Worm (Caenorhabditis elegans) whole organism, young adult: ENCODE results near the gene CD4.8.
A peak's percentile ranks its signal among the peaks of the same experiment; 100 is the strongest.

ENCODE experiments used
- B0019.2 ChIP-seq: fragments of 200-800 bp; sonication (Bioruptor generic); conservative IDR thresholded peaks from 2 replicates; pipeline ENCODE4 v1.3.6; 2022; ENCODE audit warnings: missing genetic modification reagents, missing genetic modification characterization, missing compliant biosample characterization
- B0336.3 ChIP-seq: fragments of 200-800 bp; sonication (Bioruptor generic); IDR thresholded peaks from 2 replicates; pipeline ENCODE4 v1.3.6; 2022; ENCODE audit warnings: missing genetic modification characterization, missing compliant biosample characterization
- D2030.7 ChIP-seq: fragments of 200-800 bp; sonication (Bioruptor generic); IDR thresholded peaks from 2 replicates; pipeline ENCODE4 v1.3.6; 2022; ENCODE audit warnings: missing genetic modification reagents, missing genetic modification characterization, missing compliant biosample characterization
- F23B12.7 ChIP-seq: sonication (generic microtip); optimal IDR thresholded peaks from 2 replicates; lab custom pipeline; 2017; ENCODE audit warnings: missing genetic modification characterization, mild to moderate bottlenecking, missing compliant biosample characterization, antibody characterized with exemption, moderate library complexity; ENCODE audit not compliant: insufficient read depth
- F49E8.2 ChIP-seq: sonication (generic microtip); optimal IDR thresholded peaks from 3 replicates; lab custom pipeline; 2017; ENCODE audit warnings: missing genetic modification characterization, mild to moderate bottlenecking, missing compliant biosample characterization, antibody characterized with exemption, moderate library complexity; ENCODE audit not compliant: insufficient read depth
- F52B5.7 ChIP-seq: sonication (generic microtip); optimal IDR thresholded peaks from 2 replicates; lab custom pipeline; 2016; ENCODE audit warnings: mild to moderate bottlenecking, missing genetic modification characterization, missing compliant biosample characterization
- F55B11.4 ChIP-seq: sonication (generic microtip); optimal IDR thresholded peaks from 2 replicates; lab custom pipeline; 2016; ENCODE audit warnings: missing compliant biosample characterization, missing genetic modification characterization, borderline replicate concordance; ENCODE audit not compliant: insufficient read depth
- Y53G8AR.9 ChIP-seq: fragments of 200-800 bp; sonication (Bioruptor generic); conservative IDR thresholded peaks from 2 replicates; pipeline ENCODE4 v1.3.6; 2022; ENCODE audit warnings: missing genetic modification reagents, missing genetic modification characterization, missing compliant biosample characterization
- aptf-2 ChIP-seq: fragments of 200-800 bp; sonication (Bioruptor generic); conservative IDR thresholded peaks from 2 replicates; pipeline ENCODE4 v1.3.6; 2022; ENCODE audit warnings: missing genetic modification reagents, missing genetic modification characterization, missing compliant biosample characterization
- aptf-3 ChIP-seq: fragments of 200-800 bp; sonication (Bioruptor generic); IDR thresholded peaks from 2 replicates; pipeline ENCODE4 v1.3.6; 2022; ENCODE audit warnings: missing genetic modification characterization, missing compliant biosample characterization
- athp-1 ChIP-seq: sonication (generic microtip); optimal IDR thresholded peaks from 2 replicates; lab custom pipeline; 2017; ENCODE audit warnings: mild to moderate bottlenecking, missing genetic modification characterization, missing compliant biosample characterization
- attf-3 ChIP-seq: fragments of 200-800 bp; sonication (Bioruptor generic); conservative IDR thresholded peaks from 2 replicates; pipeline ENCODE4 v1.3.6; 2022; ENCODE audit warnings: missing genetic modification reagents, missing genetic modification characterization, missing compliant biosample characterization
- attf-5 ChIP-seq: fragments of 200-800 bp; sonication (Bioruptor generic); optimal IDR thresholded peaks from 2 replicates; lab custom pipeline; 2018; ENCODE audit warnings: mild to moderate bottlenecking, missing genetic modification characterization, missing compliant biosample characterization
- attf-6 ChIP-seq: fragments of 200-800 bp; sonication (Bioruptor generic); IDR thresholded peaks from 2 replicates; pipeline ENCODE4 v1.3.6; 2022; ENCODE audit warnings: missing genetic modification reagents, missing genetic modification characterization, missing compliant biosample characterization
- ccch-3 ChIP-seq: fragments of 200-800 bp; sonication (Bioruptor generic); optimal IDR thresholded peaks from 2 replicates; lab custom pipeline; 2018; ENCODE audit warnings: mild to moderate bottlenecking, missing genetic modification characterization, missing compliant biosample characterization
- cebp-1 ChIP-seq, 2 experiments: fragments of 200-800 bp in 1 of 2; sonication (Bioruptor generic) in 1 of 2; sonication (generic microtip) in 1 of 2; IDR thresholded peaks in 1 of 2; optimal IDR thresholded peaks in 1 of 2; 2 replicates each; pipeline versions ENCODE4 v1.3.6 to Lab custom; 2017 to 2022; ENCODE audit warnings: missing compliant biosample characterization in 2 of 2, missing genetic modification characterization in 2 of 2, mild to moderate bottlenecking in 1 of 2, missing genetic modification reagents in 1 of 2, moderate library complexity in 1 of 2
- ceh-58 ChIP-seq: fragments of 200-800 bp; sonication (Bioruptor generic); IDR thresholded peaks from 2 replicates; pipeline ENCODE4 v1.3.6; 2022; ENCODE audit warnings: missing genetic modification characterization, missing compliant biosample characterization
- ceh-91 ChIP-seq: fragments of 200-800 bp; sonication (Bioruptor generic); IDR thresholded peaks from 2 replicates; pipeline ENCODE4 v1.3.6; 2022; ENCODE audit warnings: missing genetic modification reagents, missing genetic modification characterization, missing compliant biosample characterization
- chd-7 ChIP-seq: sonication (generic microtip); optimal IDR thresholded peaks from 2 replicates; lab custom pipeline; 2016; ENCODE audit warnings: mild to moderate bottlenecking, missing genetic modification characterization, moderate library complexity, missing compliant biosample characterization
- efl-1 ChIP-seq: fragments of 150-350 bp; optimal IDR thresholded peaks from 2 replicates; lab custom pipeline; 2014; ENCODE audit warnings: missing biosample characterization, missing genetic modification reagents, missing genetic modification characterization
- egl-44 ChIP-seq: fragments of 200-800 bp; sonication (Bioruptor generic); IDR thresholded peaks from 2 replicates; pipeline ENCODE4 v1.3.6; 2022; ENCODE audit warnings: missing genetic modification reagents, missing genetic modification characterization, missing compliant biosample characterization
- egrh-3 ChIP-seq: fragments of 200-800 bp; sonication (Bioruptor generic); IDR thresholded peaks from 2 replicates; pipeline ENCODE4 v1.3.6; 2022; ENCODE audit warnings: missing genetic modification reagents, missing genetic modification characterization, missing compliant biosample characterization
- ets-4 ChIP-seq: fragments of 200-800 bp; sonication (Bioruptor generic); optimal IDR thresholded peaks from 2 replicates; lab custom pipeline; 2018; ENCODE audit warnings: mild to moderate bottlenecking, missing genetic modification characterization, missing compliant biosample characterization
- fkh-3 ChIP-seq: sonication (generic microtip); optimal IDR thresholded peaks from 2 replicates; lab custom pipeline; 2016; ENCODE audit warnings: mild to moderate bottlenecking, missing genetic modification characterization, missing compliant biosample characterization
- him-1 ChIP-seq: sonication (generic microtip); optimal IDR thresholded peaks from 2 replicates; lab custom pipeline; 2016; ENCODE audit warnings: missing genotype, missing genetic modification reagents, missing genetic modification characterization, missing compliant biosample characterization
- hmg-1.2 ChIP-seq: fragments of 200-800 bp; sonication (Bioruptor generic); IDR thresholded peaks from 2 replicates; pipeline ENCODE4 v1.3.6; 2022; ENCODE audit warnings: missing genetic modification reagents, missing genetic modification characterization, missing compliant biosample characterization
- hmg-20 ChIP-seq: fragments of 200-800 bp; sonication (Bioruptor generic); IDR thresholded peaks from 2 replicates; pipeline ENCODE4 v1.3.6; 2022; ENCODE audit warnings: missing genetic modification reagents, missing genetic modification characterization, missing compliant biosample characterization
- lag-1 ChIP-seq: fragments of 200-800 bp; sonication (Bioruptor generic); IDR thresholded peaks from 2 replicates; pipeline ENCODE4 v1.3.6; 2022; ENCODE audit warnings: missing genetic modification reagents, missing genetic modification characterization, missing compliant biosample characterization
- lin-26 ChIP-seq: fragments of 200-800 bp; sonication (Bioruptor generic); IDR thresholded peaks from 2 replicates; pipeline ENCODE4 v1.3.6; 2022; ENCODE audit warnings: missing genetic modification reagents, missing genetic modification characterization, missing compliant biosample characterization
- lin-54 ChIP-seq: fragments of 200-800 bp; sonication (Bioruptor generic); optimal IDR thresholded peaks from 2 replicates; lab custom pipeline; 2018; ENCODE audit warnings: mild to moderate bottlenecking, missing genetic modification characterization, missing compliant biosample characterization
- lir-1 ChIP-seq: fragments of 200-800 bp; sonication (Bioruptor generic); conservative IDR thresholded peaks from 2 replicates; pipeline ENCODE4 v1.3.6; 2022; ENCODE audit warnings: missing genetic modification reagents, missing genetic modification characterization, missing compliant biosample characterization
- lsl-1 ChIP-seq: fragments of 200-800 bp; sonication (Bioruptor generic); optimal IDR thresholded peaks from 2 replicates; lab custom pipeline; 2018; ENCODE audit warnings: mild to moderate bottlenecking, missing genetic modification characterization, moderate library complexity, missing compliant biosample characterization
- madf-3 ChIP-seq: fragments of 200-800 bp; sonication (Bioruptor generic); IDR thresholded peaks from 2 replicates; pipeline ENCODE4 v1.3.6; 2022; ENCODE audit warnings: missing genetic modification reagents, missing genetic modification characterization, missing compliant biosample characterization
- madf-6 ChIP-seq: fragments of 200-800 bp; sonication (Bioruptor generic); IDR thresholded peaks from 2 replicates; pipeline ENCODE4 v1.3.6; 2022; ENCODE audit warnings: missing genetic modification reagents, missing genetic modification characterization, missing compliant biosample characterization
- mel-28 ChIP-seq: sonication (generic microtip); optimal IDR thresholded peaks from 2 replicates; lab custom pipeline; 2016; ENCODE audit warnings: borderline replicate concordance, mild to moderate bottlenecking, missing genetic modification characterization, missing compliant biosample characterization
- mes-4 ChIP-seq: sonication (generic microtip); optimal IDR thresholded peaks from 2 replicates; lab custom pipeline; 2016; ENCODE audit warnings: missing genotype, missing genetic modification characterization, missing compliant biosample characterization
- nhr-120 ChIP-seq: fragments of 200-800 bp; sonication (Bioruptor generic); IDR thresholded peaks from 2 replicates; pipeline ENCODE4 v1.3.6; 2022; ENCODE audit warnings: missing genetic modification characterization, missing compliant biosample characterization
- pbrm-1 ChIP-seq: fragments of 200-800 bp; sonication (Bioruptor generic); IDR thresholded peaks from 2 replicates; pipeline ENCODE4 v1.3.6; 2022; ENCODE audit warnings: missing genetic modification reagents, missing genetic modification characterization, missing compliant biosample characterization
- rcor-1 ChIP-seq: fragments of 200-800 bp; sonication (Bioruptor generic); IDR thresholded peaks from 2 replicates; pipeline ENCODE4 v1.3.6; 2022; ENCODE audit warnings: missing genetic modification reagents, missing genetic modification characterization, missing compliant biosample characterization
- repo-1 ChIP-seq: sonication (generic microtip); optimal IDR thresholded peaks from 2 replicates; lab custom pipeline; 2017; ENCODE audit warnings: mild to moderate bottlenecking, missing genetic modification characterization, missing compliant biosample characterization
- snpc-1.1 ChIP-seq: sonication (generic microtip); optimal IDR thresholded peaks from 2 replicates; lab custom pipeline; 2017; ENCODE audit warnings: missing genetic modification characterization, mild to moderate bottlenecking, missing compliant biosample characterization, antibody characterized with exemption, moderate library complexity, missing genotype, missing genetic modification reagents; ENCODE audit not compliant: insufficient read depth
- tbp1 ChIP-seq: fragments of 200-800 bp; sonication (Bioruptor generic); optimal IDR thresholded peaks from 2 replicates; lab custom pipeline; 2018; ENCODE audit warnings: mild to moderate bottlenecking, missing genetic modification characterization, missing compliant biosample characterization
- tbx-9 ChIP-seq: sonication (generic microtip); optimal IDR thresholded peaks from 2 replicates; lab custom pipeline; 2016; ENCODE audit warnings: borderline replicate concordance, missing genetic modification characterization, inconsistent platforms, missing compliant biosample characterization
- tlf-1 ChIP-seq: fragments of 200-800 bp; sonication (Bioruptor generic); optimal IDR thresholded peaks from 2 replicates; lab custom pipeline; 2018; ENCODE audit warnings: mild to moderate bottlenecking, missing genetic modification characterization, missing compliant biosample characterization
- zfh-2 ChIP-seq: fragments of 200-800 bp; sonication (Bioruptor generic); conservative IDR thresholded peaks from 2 replicates; pipeline ENCODE4 v1.3.6; 2022; ENCODE audit warnings: missing genetic modification reagents, missing genetic modification characterization, missing compliant biosample characterization

CD4.8 gene

ce11 chrV:5584293-5584776 lies 16.8 kb downstream of the CD4.8 start, which contains the start of gene pas-6 (continued):
- TF ChIP-seq snpc-1.1 (peak; percentile 39), B0019.2 (GFP tag; lab: Robert Waterston, UW) (peak; percentile 61), lag-1 (GFP tag; lab: Robert Waterston, UW) (no peak), fkh-3 (tag; lab: Kevin White, UChicago) (no peak), egrh-3 (GFP tag; lab: Robert Waterston, UW) (no peak), D2030.7 (GFP tag; lab: Robert Waterston, UW) (peak; percentile 75)

- TF ChIP-seq athp-1 (peak; percentile 8), B0336.3 (GFP tag; lab: Robert Waterston, UW) (peak; percentile 75), tbp1 (peak; percentile 2), pbrm-1 (GFP tag; lab: Robert Waterston, UW) (peak; percentile 70), lin-54 (GFP tag; lab: Kevin White, UChicago) (peak; percentile 22), cebp-1 (GFP tag; IDR thresholded peaks at IDR 0.05; lab: Robert Waterston, UW) (no peak), cebp-1 (tag; optimal IDR thresholded peaks at IDR 0.05; lab: Kevin White, UChicago) (peak; percentile 19), aptf-3 (GFP tag; lab: Robert Waterston, UW) (no peak), F52B5.7 (tag; lab: Kevin White, UChicago) (peak; percentile 26), attf-6 (peak; percentile 44; the same call in 1 of the 2 replicates), ceh-58 (0 out of 2 replicates have a peak, but pooled peaks have one; percentile 82), madf-6 (peak; percentile 56), tlf-1 (GFP tag; lab: Kevin White, UChicago) (peak; percentile 18), tbx-9 (no peak), hmg-1.2 (GFP tag; lab: Robert Waterston, UW) (0 out of 2 replicates have a peak, but pooled peaks have one; percentile 13), lin-26 (GFP tag; lab: Robert Waterston, UW) (peak; percentile 63; the same call in 1 of the 2 replicates), madf-3 (GFP tag; lab: Robert Waterston, UW) (0 out of 2 replicates have a peak, but pooled peaks have one; percentile 73), ccch-3 (GFP tag; lab: Kevin White, UChicago) (no peak), snpc-1.1 (no peak), lsl-1 (peak; percentile 16)
- TF ChIP-seq, all 124 proteins: peak for 15
These were observed 18.3 kb downstream of the CD4.8 start for ce11 chrV:5582860-5583259.

ce11 chrV:5582308-5582707 lies 18.9 kb downstream of the CD4.8 start:
- TF ChIP-seq pbrm-1 (GFP tag; lab: Robert Waterston, UW) (0 out of 2 replicates have a peak, but pooled peaks have one; percentile 26), Y53G8AR.9 (GFP tag; lab: Robert Waterston, UW) (no peak), attf-3 (GFP tag; lab: Robert Waterston, UW) (no peak), ceh-91 (GFP tag; lab: Robert Waterston, UW) (no peak), efl-1 (GFP tag; lab: Kevin White, UChicago) (no peak), egl-44 (no peak), mes-4 (tag; lab: Kevin White, UChicago) (no peak), him-1 (tag; lab: Kevin White, UChicago) (peak; percentile 29), zfh-2 (0 out of 2 replicates have a peak, but pooled peaks have one; percentile 23), nhr-120 (GFP tag; lab: Robert Waterston, UW) (no peak), rcor-1 (GFP tag; lab: Robert Waterston, UW) (no peak), F49E8.2 (tag; lab: Kevin White, UChicago) (no peak), F55B11.4 (tag; lab: Kevin White, UChicago) (no peak), lir-1 (GFP tag; lab: Robert Waterston, UW) (no peak), aptf-2 (no peak), mel-28 (tag; lab: Kevin White, UChicago) (no peak), attf-5 (GFP tag; lab: Kevin White, UChicago) (no peak), repo-1 (tag; lab: Kevin White, UChicago) (no peak), hmg-20 (GFP tag; lab: Robert Waterston, UW) (peak; percentile 33; the same call in 1 of the 2 replicates), madf-3 (GFP tag; lab: Robert Waterston, UW) (no peak), F23B12.7 (no peak), chd-7 (peak; percentile 34), ets-4 (GFP tag; lab: Kevin White, UChicago) (no peak)
